Fruit fly (Drosophila melanogaster): ENCODE results near the gene CG12379.

CG12379 gene

dm6 chrX:15688757-15689156 is 45.0 kb downstream of the CG12379 start, which contains the start of gene CG15599:
CG15599 (minus strand) TSS chrX:15688857.
- TF ChIP-seq CG7101 (tag; optimal IDR thresholded peaks at IDR 0.05) (no peak), cic (GFP tag; optimal IDR thresholded peaks at IDR 0.05) (no peak), pad (GFP tag; optimal IDR thresholded peaks at IDR 0.05) (no peak), CG11617 (GFP tag; optimal IDR thresholded peaks at IDR 0.05) (no peak), toe (GFP tag; optimal IDR thresholded peaks at IDR 0.05) (no peak), CG14711 (tag; optimal IDR thresholded peaks at IDR 0.05) (no peak), kay (GFP tag; ENCODE audit: borderline replicate concordance) (no peak), bab1 (GFP tag; optimal IDR thresholded peaks at IDR 0.05) (no peak), cnc (optimal IDR thresholded peaks at IDR 0.05) (no peak), ovo (GFP tag; optimal IDR thresholded peaks at IDR 0.05) (no peak)

- TF ChIP-seq Mnt (GFP tag; optimal IDR thresholded peaks at IDR 0.05) (no peak), CG33017 (tag; optimal IDR thresholded peaks at IDR 0.05) (no peak), cnc (optimal IDR thresholded peaks at IDR 0.05) (no peak), Crg-1 (GFP tag; optimal IDR thresholded peaks at IDR 0.05) (no peak), bab1 (GFP tag; optimal IDR thresholded peaks at IDR 0.05) (no peak), kay (GFP tag; ENCODE audit: borderline replicate concordance) (no peak), CG7045 (GFP tag; optimal IDR thresholded peaks at IDR 0.05) (no peak), tj (GFP tag; optimal IDR thresholded peaks at IDR 0.05) (no peak), cic (GFP tag; optimal IDR thresholded peaks at IDR 0.05) (no peak), Clk (GFP tag; optimal IDR thresholded peaks at IDR 0.05) (no peak), ovo (GFP tag; optimal IDR thresholded peaks at IDR 0.05) (no peak), Hr96 (GFP tag; optimal IDR thresholded peaks at IDR 0.05) (no peak), pad (GFP tag; optimal IDR thresholded peaks at IDR 0.05) (no peak)
Observed at dm6 chrX:15684419-15684818, 49.4 kb downstream of the CG12379 start.

Data from whole organism, adult.